Fruit fly (Drosophila melanogaster) whole organism, embryonic: ENCODE measurements around the gene AstC.

Experiments used
- CG10267 ChIP-seq: fragments of 200-800 bp; sonication (Bioruptor generic); optimal IDR thresholded peaks from 2 replicates; lab custom pipeline; 2018; ENCODE audit warnings: missing biosample characterization, mild to moderate bottlenecking, missing genetic modification characterization, moderate library complexity
- CG11398 ChIP-seq: fragments of 200-800 bp; sonication (Bioruptor generic); optimal IDR thresholded peaks from 2 replicates; lab custom pipeline; 2016; ENCODE audit warnings: missing biosample characterization, missing genetic modification characterization
- CG13894 ChIP-seq: fragments of 200-800 bp; sonication (Bioruptor generic); optimal IDR thresholded peaks from 3 replicates; lab custom pipeline; 2018; ENCODE audit warnings: missing biosample characterization, mild to moderate bottlenecking, missing genetic modification characterization, moderate library complexity
- CG15601 ChIP-seq: fragments of 200-800 bp; sonication (Bioruptor generic); optimal IDR thresholded peaks from 3 replicates; lab custom pipeline; 2019; ENCODE audit warnings: missing biosample characterization, mild to moderate bottlenecking, missing genetic modification characterization, moderate library complexity
- CG16815 ChIP-seq: fragments of 200-800 bp; sonication (Bioruptor generic); optimal IDR thresholded peaks from 3 replicates; lab custom pipeline; 2017; ENCODE audit warnings: missing biosample characterization, mild to moderate bottlenecking, missing genetic modification characterization
- CG31388 ChIP-seq: fragments of 200-800 bp; sonication (Bioruptor generic); optimal IDR thresholded peaks from 2 replicates; lab custom pipeline; 2016; ENCODE audit warnings: missing biosample characterization, missing genetic modification characterization
- CG33213 ChIP-seq: fragments of 200-800 bp; sonication (Bioruptor generic); optimal IDR thresholded peaks from 3 replicates; lab custom pipeline; 2016; ENCODE audit warnings: missing biosample characterization, missing genetic modification characterization
- CG3407 ChIP-seq: fragments of 200-800 bp; sonication (Bioruptor generic); optimal IDR thresholded peaks from 2 replicates; lab custom pipeline; 2018; ENCODE audit warnings: missing biosample characterization, mild to moderate bottlenecking, missing genetic modification characterization
- CG3995 ChIP-seq: fragments of 200-800 bp; sonication (Bioruptor generic); optimal IDR thresholded peaks from 3 replicates; lab custom pipeline; 2016; ENCODE audit warnings: missing biosample characterization, missing genetic modification characterization
- CG4282 ChIP-seq: fragments of 200-800 bp; sonication (Bioruptor generic); optimal IDR thresholded peaks from 2 replicates; lab custom pipeline; 2016; ENCODE audit warnings: missing biosample characterization, missing genetic modification characterization
- CG4360 ChIP-seq: fragments of 200-800 bp; sonication (Bioruptor generic); IDR thresholded peaks from 2 replicates; pipeline ENCODE4 v1.3.6; 2022; ENCODE audit warnings: missing biosample characterization, missing genetic modification characterization
- CG4820 ChIP-seq: fragments of 200-800 bp; sonication (Bioruptor generic); optimal IDR thresholded peaks from 3 replicates; lab custom pipeline; 2016; ENCODE audit warnings: missing biosample characterization, missing genetic modification characterization
- CG6654 ChIP-seq: fragments of 200-800 bp; sonication (Bioruptor generic); optimal IDR thresholded peaks from 2 replicates; lab custom pipeline; 2017; ENCODE audit warnings: missing biosample characterization, mild to moderate bottlenecking, missing genetic modification characterization
- CG7271 ChIP-seq: fragments of 200-800 bp; sonication (Bioruptor generic); optimal IDR thresholded peaks from 2 replicates; lab custom pipeline; 2018; ENCODE audit warnings: missing biosample characterization, mild to moderate bottlenecking, missing genetic modification characterization, moderate library complexity
- CG8281 ChIP-seq: fragments of 200-800 bp; sonication (Bioruptor generic); optimal IDR thresholded peaks from 2 replicates; lab custom pipeline; 2018; ENCODE audit warnings: missing biosample characterization, mild to moderate bottlenecking, missing genetic modification characterization, moderate library complexity
- Dll ChIP-seq: fragments of 200-800 bp; sonication (Bioruptor generic); IDR thresholded peaks from 4 replicates; pipeline ENCODE4 v1.3.6; 2022; ENCODE audit warnings: missing biosample characterization, missing genetic modification characterization; ENCODE audit not compliant: partially characterized antibody
- Doc2 ChIP-seq: fragments of 200-800 bp; sonication (Bioruptor generic); IDR thresholded peaks from 2 replicates; pipeline ENCODE4 v1.3.6; 2022; ENCODE audit warnings: missing biosample characterization, missing genetic modification characterization
- Drgx ChIP-seq: fragments of 200-800 bp; sonication (Bioruptor generic); IDR thresholded peaks from 2 replicates; pipeline ENCODE4 v1.3.6; 2022; ENCODE audit warnings: missing biosample characterization, missing genetic modification characterization
- Hr39 ChIP-seq: fragments of >200 bp; optimal IDR thresholded peaks from 2 replicates; lab custom pipeline; 2017
- Mad ChIP-seq: fragments of 200-800 bp; sonication (Bioruptor generic); optimal IDR thresholded peaks from 2 replicates; lab custom pipeline; 2016; ENCODE audit warnings: missing biosample characterization, missing genetic modification characterization
- Stat92E ChIP-seq, 3 experiments: fragments of >200 bp in 2 of 3; fragments of 200-800 bp in 1 of 3; sonication (Bioruptor generic) in 1 of 3; optimal IDR thresholded peaks; 2 replicates each; lab custom pipeline; 2017 to 2019; ENCODE audit warnings: missing biosample characterization in 3 of 3, missing genetic modification characterization in 3 of 3, mild to moderate bottlenecking in 1 of 3, moderate library complexity in 1 of 3
- abd-A ChIP-seq: fragments of 200-800 bp; sonication (Bioruptor generic); optimal IDR thresholded peaks from 3 replicates; lab custom pipeline; 2019; ENCODE audit warnings: missing biosample characterization, mild to moderate bottlenecking, missing genetic modification characterization, moderate library complexity
- bab2 ChIP-seq: fragments of 200-800 bp; sonication (Bioruptor generic); optimal IDR thresholded peaks from 2 replicates; lab custom pipeline; 2016; ENCODE audit warnings: missing biosample characterization, missing genetic modification characterization
- bsh ChIP-seq, 2 experiments: fragments of 200-800 bp; sonication (Bioruptor generic); optimal IDR thresholded peaks; 2 replicates each; lab custom pipeline; 2017 to 2018; ENCODE audit warnings: mild to moderate bottlenecking in 2 of 2, missing biosample characterization in 2 of 2, missing genetic modification characterization in 2 of 2, moderate library complexity in 1 of 2
- btn ChIP-seq: fragments of 200-800 bp; sonication (Bioruptor generic); optimal IDR thresholded peaks from 2 replicates; lab custom pipeline; 2016; ENCODE audit warnings: missing biosample characterization, missing genetic modification characterization
- cad ChIP-seq: fragments of >200 bp; optimal IDR thresholded peaks from 2 replicates; lab custom pipeline; 2017; ENCODE audit warnings: missing biosample characterization, missing genetic modification characterization
- corto ChIP-seq: fragments of 200-800 bp; sonication (Bioruptor generic); optimal IDR thresholded peaks from 2 replicates; lab custom pipeline; 2016; ENCODE audit warnings: missing biosample characterization, mild to moderate bottlenecking, missing genetic modification characterization, moderate library complexity
- dmrt99B ChIP-seq: fragments of 200-800 bp; sonication (Bioruptor generic); optimal IDR thresholded peaks from 2 replicates; lab custom pipeline; 2018; ENCODE audit warnings: missing biosample characterization, mild to moderate bottlenecking, missing genetic modification characterization, moderate library complexity
- dysf ChIP-seq: fragments of 200-800 bp; sonication (Bioruptor generic); IDR thresholded peaks from 3 replicates; pipeline ENCODE4 v1.3.6; 2022; ENCODE audit warnings: missing biosample characterization, missing genetic modification characterization
- kah ChIP-seq: fragments of 200-800 bp; sonication (Bioruptor generic); optimal IDR thresholded peaks from 2 replicates; lab custom pipeline; 2018; ENCODE audit warnings: missing biosample characterization, mild to moderate bottlenecking, missing genetic modification characterization
- lbe ChIP-seq: fragments of 200-800 bp; sonication (Bioruptor generic); optimal IDR thresholded peaks from 2 replicates; lab custom pipeline; 2016; ENCODE audit warnings: missing biosample characterization, mild to moderate bottlenecking, missing genetic modification characterization
- lmd ChIP-seq: fragments of 200-800 bp; sonication (Bioruptor generic); IDR thresholded peaks from 2 replicates; pipeline ENCODE4 v1.3.6; 2022; ENCODE audit warnings: missing biosample characterization, missing genetic modification characterization
- lola ChIP-seq, 3 experiments: fragments of >200 bp in 2 of 3; fragments of 200-800 bp in 1 of 3; sonication (Bioruptor generic) in 1 of 3; optimal IDR thresholded peaks; 2 replicates each; lab custom pipeline; 2017 to 2019; ENCODE audit warnings: missing biosample characterization in 3 of 3, missing genetic modification characterization in 3 of 3, mild to moderate bottlenecking in 1 of 3, moderate library complexity in 1 of 3
- nom ChIP-seq: fragments of 200-800 bp; sonication (Bioruptor generic); optimal IDR thresholded peaks from 2 replicates; lab custom pipeline; 2017; ENCODE audit warnings: missing biosample characterization, missing genetic modification characterization, mild to moderate bottlenecking, moderate library complexity, missing genetic modification reagents
- p53 ChIP-seq: fragments of 200-800 bp; sonication (Bioruptor generic); optimal IDR thresholded peaks from 2 replicates; lab custom pipeline; 2016; ENCODE audit warnings: missing biosample characterization, missing genetic modification characterization
- pan ChIP-seq, 4 experiments: fragments of >200 bp in 3 of 4; fragments of 200-800 bp in 1 of 4; sonication (Bioruptor generic) in 1 of 4; optimal IDR thresholded peaks in 3 of 4; IDR thresholded peaks in 1 of 4; 2 replicates each; pipeline versions ENCODE4 v1.3.6 to Lab custom; 2017 to 2022; ENCODE audit warnings: missing biosample characterization in 2 of 4, missing genetic modification characterization in 2 of 4, mixed read lengths in 1 of 4
- prd ChIP-seq, 3 experiments: fragments of >200 bp in 2 of 3; fragments of 200-800 bp in 1 of 3; sonication (Bioruptor generic) in 1 of 3; optimal IDR thresholded peaks in 2 of 3; IDR thresholded peaks in 1 of 3; 2 replicates in 2 of 3; 3 replicates in 1 of 3; pipeline versions ENCODE4 v1.3.6 to Lab custom; 2017 to 2022; ENCODE audit warnings: missing biosample characterization in 1 of 3, missing genetic modification characterization in 1 of 3
- scrt ChIP-seq: fragments of 200-800 bp; sonication (Bioruptor generic); optimal IDR thresholded peaks from 2 replicates; lab custom pipeline; 2018; ENCODE audit warnings: missing biosample characterization, mild to moderate bottlenecking, missing genetic modification characterization, moderate library complexity
- sr ChIP-seq: fragments of 200-800 bp; sonication (Bioruptor generic); IDR thresholded peaks from 3 replicates; pipeline ENCODE4 v1.3.6; 2022; ENCODE audit warnings: missing biosample characterization, missing genetic modification characterization
- stc ChIP-seq: fragments of 200-800 bp; sonication (Bioruptor generic); IDR thresholded peaks from 2 replicates; pipeline ENCODE4 v1.3.6; 2022; ENCODE audit warnings: missing biosample characterization, missing genetic modification characterization
- tna ChIP-seq: fragments of 200-800 bp; sonication (Bioruptor generic); IDR thresholded peaks from 2 replicates; pipeline ENCODE4 v1.3.6; 2022; ENCODE audit warnings: missing biosample characterization, missing genetic modification characterization; ENCODE audit not compliant: partially characterized antibody
- zen ChIP-seq: fragments of 200-800 bp; sonication (Bioruptor generic); optimal IDR thresholded peaks from 3 replicates; lab custom pipeline; 2018; ENCODE audit warnings: missing biosample characterization, mild to moderate bottlenecking, missing genetic modification characterization, moderate library complexity

The AstC gene

DNA sequence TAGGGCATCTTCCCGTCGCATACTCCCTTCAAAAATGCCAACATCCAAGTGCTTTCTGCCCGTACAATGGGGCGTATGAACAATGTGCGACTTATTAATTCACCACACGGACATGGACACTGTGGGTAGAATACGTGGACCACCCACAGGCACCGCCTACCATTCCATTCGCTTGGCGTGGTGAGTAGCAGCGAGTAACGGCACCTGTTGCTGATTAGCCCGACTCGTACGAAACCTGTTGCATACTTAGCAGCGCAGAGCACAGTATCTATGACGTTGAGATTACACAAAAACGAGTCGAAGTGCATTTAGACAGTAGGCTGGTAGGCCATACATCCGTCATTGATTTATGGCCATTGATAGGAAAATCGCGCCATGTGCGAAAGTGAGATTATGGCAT lies 826 bp upstream of the AstC start:
- TF ChIP-seq pan (optimal IDR thresholded peaks at IDR 0.05; lab: Kevin White, UChicago) (no peak), pan (GFP tag; optimal IDR thresholded peaks at IDR 0.05 in 1 of 2, IDR thresholded peaks at IDR 0.05 in 1 of 2) (no peak), dysf (0 out of 3 replicates have a peak, but pooled peaks have one; percentile 29), zen (tag; lab: Kevin White, UChicago) (peak; percentile 42), kah (GFP tag; lab: Kevin White, UChicago) (peak; percentile 19), prd (optimal IDR thresholded peaks at IDR 0.05; lab: Kevin White, UChicago) (no peak), prd (GFP tag; IDR thresholded peaks at IDR 0.05; lab: Robert Waterston, UW) (no peak), lola (GFP tag; optimal IDR thresholded peaks at IDR 0.05; lab: Kevin White, UChicago) (no peak), scrt (peak; percentile 91), dmrt99B (tag; lab: Kevin White, UChicago) (no peak)

DNA sequence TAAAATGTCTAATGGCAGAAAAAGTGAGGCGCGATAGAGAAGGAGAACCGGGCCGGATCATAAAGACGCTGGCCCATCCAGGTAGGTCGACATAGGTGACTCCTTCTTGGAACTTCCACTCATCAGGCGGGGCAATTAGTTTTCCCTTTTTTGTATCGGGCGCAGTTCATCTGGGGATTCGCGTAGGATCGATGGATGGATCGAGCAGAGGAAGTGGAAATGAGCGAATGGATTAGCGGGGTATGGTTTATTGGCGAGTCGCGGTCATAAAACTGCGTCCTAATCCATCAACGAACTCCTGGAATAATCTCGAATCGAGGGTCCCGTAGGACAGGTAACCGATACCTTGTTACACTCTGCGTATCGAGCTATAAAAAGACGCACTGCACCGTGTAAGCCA lies 6.1 kb downstream of the AstC start, which contains the start of gene CG43725:
Gene CG43725, plus strand, starts transcription at position 400 of the 400 bp plus-strand sequence.
- TF ChIP-seq zen (tag; lab: Kevin White, UChicago) (peak; percentile 86), CG7271 (tag; lab: Kevin White, UChicago) (peak; percentile 7), Mad (GFP tag; lab: Kevin White, UChicago) (no peak), Doc2 (GFP tag; lab: Robert Waterston, UW) (no peak), cad (GFP tag; lab: Kevin White, UChicago) (peak; percentile 94)

DNA sequence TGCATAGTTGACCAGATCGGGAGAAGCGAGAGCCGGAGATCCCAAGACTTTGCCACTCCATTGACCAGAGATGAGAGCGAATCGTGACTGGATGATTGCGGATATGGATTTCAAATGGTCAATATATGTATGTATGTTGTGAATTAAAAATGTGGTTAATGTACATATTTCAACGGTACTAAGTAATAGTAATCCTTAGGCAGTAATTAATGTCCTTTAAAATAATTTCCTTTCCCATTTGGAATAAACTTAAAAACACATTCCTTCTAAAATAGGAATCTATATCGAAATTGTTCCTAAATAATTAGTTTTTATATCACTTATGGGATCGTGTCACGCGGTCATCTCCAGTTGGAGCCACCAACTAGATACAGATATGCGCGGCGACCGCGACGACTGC lies 7.3 kb downstream of the AstC start:
- TF ChIP-seq Hr39 (lab: Kevin White, UChicago) (no peak), CG6654 (GFP tag; lab: Kevin White, UChicago) (no peak), stc (GFP tag; lab: Robert Waterston, UW) (no peak), CG3995 (no peak), Dll (GFP tag; lab: Robert Waterston, UW) (0 out of 4 replicates have a peak, but pooled peaks have one; percentile 26), bsh (GFP tag; optimal IDR thresholded peaks at IDR 0.05; lab: Kevin White, UChicago) (peak in 1 of 2 experiments; percentile 56), CG4820 (GFP tag; lab: Kevin White, UChicago) (no peak), bab2 (GFP tag; lab: Kevin White, UChicago) (no peak), CG4360 (no peak), dmrt99B (tag; lab: Kevin White, UChicago) (no peak)

DNA sequence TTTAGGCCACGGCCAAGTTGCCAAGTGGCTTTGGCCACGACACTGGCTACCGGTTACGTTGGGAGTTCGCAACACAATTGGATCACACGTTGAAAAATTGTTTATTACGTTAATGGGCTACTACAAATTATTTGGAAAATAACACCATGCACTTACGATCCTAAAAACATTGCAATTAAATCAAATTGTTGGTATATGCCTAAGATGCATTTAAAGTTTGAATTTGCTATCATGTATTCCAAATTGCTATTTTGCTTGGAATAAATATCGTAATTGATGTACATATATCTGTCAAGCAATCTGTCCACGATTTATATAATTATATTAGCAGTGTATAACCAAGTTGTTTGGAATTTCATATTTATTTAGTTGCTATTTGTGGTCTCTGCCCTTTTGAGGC lies 8.3 kb downstream of the AstC start:
- no peak for TF ChIP-seq Stat92E (GFP tag; optimal IDR thresholded peaks at IDR 0.05; lab: Kevin White, UChicago)
- no peak for TF ChIP-seq bab2 (GFP tag; lab: Kevin White, UChicago)
- TF ChIP-seq bsh (GFP tag; optimal IDR thresholded peaks at IDR 0.05; lab: Kevin White, UChicago): peak in 1 of 2 experiments; percentile 2
- no peak for TF ChIP-seq CG4282 (GFP tag; lab: Kevin White, UChicago)
- TF ChIP-seq tna: no peak

DNA sequence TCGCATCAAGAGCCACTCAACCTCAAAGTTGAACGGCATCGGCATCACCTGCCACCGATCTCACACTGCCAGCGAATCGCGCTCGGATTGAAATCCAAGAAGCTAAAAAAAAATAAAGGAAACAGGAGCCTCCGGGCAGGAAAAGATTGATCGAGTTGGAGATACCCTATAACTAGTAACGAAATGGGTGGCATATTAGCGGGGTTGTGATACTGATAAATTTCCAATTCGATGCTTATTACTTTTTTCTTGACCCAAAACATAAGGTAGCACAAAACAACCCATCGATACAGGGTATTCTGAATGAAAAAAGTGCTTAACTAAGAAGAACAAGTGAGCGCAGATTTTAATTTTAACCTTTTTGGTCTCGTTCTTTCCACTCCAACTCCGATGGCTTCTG lies 8.9 kb downstream of the AstC start:
- TF ChIP-seq corto (peak; percentile 70), p53 (GFP tag; lab: Kevin White, UChicago) (no peak), CG8281 (tag; lab: Kevin White, UChicago) (no peak), CG7271 (tag; lab: Kevin White, UChicago) (no peak), CG16815 (GFP tag; lab: Kevin White, UChicago) (no peak), CG13894 (tag; lab: Kevin White, UChicago) (no peak), nom (GFP tag; lab: Kevin White, UChicago) (peak; percentile 56), CG10267 (tag; lab: Kevin White, UChicago) (no peak), CG31388 (GFP tag; lab: Kevin White, UChicago) (no peak), abd-A (tag; lab: Kevin White, UChicago) (no peak), lmd (GFP tag; lab: Robert Waterston, UW) (no peak), bsh (GFP tag; optimal IDR thresholded peaks at IDR 0.05; lab: Kevin White, UChicago) (peak in 1 of 2 experiments; percentile 40), Drgx (peak; percentile 17; the same call in 1 of the 2 replicates), CG11398 (GFP tag; lab: Kevin White, UChicago) (no peak), sr (no peak), CG33213 (GFP tag; lab: Kevin White, UChicago) (no peak), lbe (GFP tag; lab: Kevin White, UChicago) (peak; percentile 47), CG15601 (tag; lab: Kevin White, UChicago) (no peak), CG3407 (GFP tag; lab: Kevin White, UChicago) (no peak), btn (GFP tag; lab: Kevin White, UChicago) (no peak)
